Fruit fly (Drosophila melanogaster) whole organism, embryonic: ENCODE measurements around the gene CG14787.
A peak's percentile ranks its signal among the peaks of the same experiment; 100 is the strongest.

Source experiments
- Antp ChIP-seq: fragments of 200-800 bp; sonication (Bioruptor generic); optimal IDR thresholded peaks from 3 replicates; lab custom pipeline; 2016; ENCODE audit warnings: missing biosample characterization, missing genetic modification characterization
- Atf3 ChIP-seq: fragments of 200-800 bp; sonication (Bioruptor generic); optimal IDR thresholded peaks from 3 replicates; lab custom pipeline; 2016; ENCODE audit warnings: missing biosample characterization, missing genetic modification characterization
- Bteb2 ChIP-seq: fragments of 200-800 bp; sonication (Bioruptor generic); optimal IDR thresholded peaks from 2 replicates; lab custom pipeline; 2016; ENCODE audit warnings: missing biosample characterization, missing genetic modification characterization
- CG12299 ChIP-seq: fragments of 200-800 bp; sonication (Bioruptor generic); optimal IDR thresholded peaks from 2 replicates; lab custom pipeline; 2018; ENCODE audit warnings: missing biosample characterization, mild to moderate bottlenecking, missing genetic modification characterization
- CG14014 ChIP-seq: fragments of 200-800 bp; sonication (Bioruptor generic); IDR thresholded peaks from 2 replicates; pipeline ENCODE4 v1.3.6; 2022; ENCODE audit warnings: missing biosample characterization, missing genetic modification characterization
- CG14441 ChIP-seq: fragments of 200-800 bp; sonication (Bioruptor generic); IDR thresholded peaks from 2 replicates; pipeline ENCODE4 v1.3.6; 2022; ENCODE audit warnings: missing biosample characterization, missing genetic modification characterization
- CG1603 ChIP-seq: fragments of 200-800 bp; sonication (Bioruptor generic); optimal IDR thresholded peaks from 2 replicates; lab custom pipeline; 2019; ENCODE audit warnings: missing biosample characterization, mild to moderate bottlenecking, missing genetic modification characterization, moderate library complexity
- CG16779 ChIP-seq: fragments of 200-800 bp; sonication (Bioruptor generic); IDR thresholded peaks from 2 replicates; pipeline ENCODE4 v1.3.6; 2022; ENCODE audit warnings: missing biosample characterization, missing genetic modification characterization
- CG1792 ChIP-seq: fragments of 200-800 bp; sonication (Bioruptor generic); optimal IDR thresholded peaks from 2 replicates; lab custom pipeline; 2016; ENCODE audit warnings: missing biosample characterization, missing genetic modification characterization
- CG2129 ChIP-seq: fragments of 200-800 bp; sonication (Bioruptor generic); IDR thresholded peaks from 2 replicates; pipeline ENCODE4 v1.3.6; 2022; ENCODE audit warnings: missing biosample characterization, missing genetic modification characterization; ENCODE audit not compliant: partially characterized antibody
- CG32532 ChIP-seq: fragments of 200-800 bp; sonication (Bioruptor generic); IDR thresholded peaks from 2 replicates; pipeline ENCODE4 v1.3.6; 2022; ENCODE audit warnings: missing biosample characterization, missing genetic modification characterization
- CG3995 ChIP-seq: fragments of 200-800 bp; sonication (Bioruptor generic); optimal IDR thresholded peaks from 3 replicates; lab custom pipeline; 2016; ENCODE audit warnings: missing biosample characterization, missing genetic modification characterization
- CG4424 ChIP-seq: fragments of 200-800 bp; sonication (Bioruptor generic); optimal IDR thresholded peaks from 3 replicates; lab custom pipeline; 2016; ENCODE audit warnings: missing biosample characterization, missing genetic modification characterization
- CG4617 ChIP-seq: fragments of 200-800 bp; sonication (Bioruptor generic); optimal IDR thresholded peaks from 3 replicates; lab custom pipeline; 2016; ENCODE audit warnings: missing biosample characterization, missing genetic modification characterization, borderline replicate concordance
- CG4820 ChIP-seq: fragments of 200-800 bp; sonication (Bioruptor generic); optimal IDR thresholded peaks from 3 replicates; lab custom pipeline; 2016; ENCODE audit warnings: missing biosample characterization, missing genetic modification characterization
- CG6765 ChIP-seq: fragments of 200-800 bp; sonication (Bioruptor generic); optimal IDR thresholded peaks from 3 replicates; lab custom pipeline; 2017; ENCODE audit warnings: missing biosample characterization, mild to moderate bottlenecking, missing genetic modification characterization
- CG7928 ChIP-seq: fragments of 200-800 bp; sonication (Bioruptor generic); optimal IDR thresholded peaks from 2 replicates; lab custom pipeline; 2017; ENCODE audit warnings: missing biosample characterization, mild to moderate bottlenecking, missing genetic modification characterization
- CG9727 ChIP-seq: fragments of 200-800 bp; sonication (Bioruptor generic); optimal IDR thresholded peaks from 3 replicates; lab custom pipeline; 2017; ENCODE audit warnings: missing biosample characterization, mild to moderate bottlenecking, missing genetic modification characterization
- CTCF ChIP-seq: fragments of 200-800 bp; sonication (Bioruptor generic); optimal IDR thresholded peaks from 2 replicates; lab custom pipeline; 2017; ENCODE audit warnings: missing biosample characterization, mild to moderate bottlenecking, missing genetic modification characterization, moderate library complexity
- D19A ChIP-seq: fragments of 200-800 bp; optimal IDR thresholded peaks from 3 replicates; lab custom pipeline; 2019; ENCODE audit warnings: missing biosample characterization, mild to moderate bottlenecking, missing genetic modification characterization, moderate library complexity
- Doc2 ChIP-seq: fragments of 200-800 bp; sonication (Bioruptor generic); IDR thresholded peaks from 2 replicates; pipeline ENCODE4 v1.3.6; 2022; ENCODE audit warnings: missing biosample characterization, missing genetic modification characterization
- Fer1 ChIP-seq: fragments of 200-800 bp; sonication (Bioruptor generic); optimal IDR thresholded peaks from 2 replicates; lab custom pipeline; 2017; ENCODE audit warnings: missing biosample characterization, mild to moderate bottlenecking, missing genetic modification characterization
- GATAe ChIP-seq: fragments of 200-800 bp; sonication (Bioruptor generic); conservative IDR thresholded peaks from 2 replicates; pipeline ENCODE4 v1.3.6; 2022; ENCODE audit warnings: missing biosample characterization, missing genetic modification characterization
- Hand ChIP-seq: fragments of 200-800 bp; sonication (Bioruptor generic); optimal IDR thresholded peaks from 2 replicates; lab custom pipeline; 2017; ENCODE audit warnings: mild to moderate bottlenecking, missing biosample characterization, missing genetic modification reagents, missing genetic modification characterization
- Hmx ChIP-seq: fragments of 200-800 bp; sonication (Bioruptor generic); optimal IDR thresholded peaks from 2 replicates; lab custom pipeline; 2016; ENCODE audit warnings: missing biosample characterization, missing genetic modification characterization
- MESR4 ChIP-seq: fragments of 200-800 bp; sonication (Bioruptor generic); optimal IDR thresholded peaks from 2 replicates; lab custom pipeline; 2018; ENCODE audit warnings: missing biosample characterization, mild to moderate bottlenecking, missing genetic modification characterization, moderate library complexity
- Vsx1 ChIP-seq: fragments of 200-800 bp; sonication (Bioruptor generic); optimal IDR thresholded peaks from 2 replicates; lab custom pipeline; 2017; ENCODE audit warnings: missing biosample characterization, mild to moderate bottlenecking, missing genetic modification characterization, missing genetic modification reagents
- ab ChIP-seq: fragments of 200-800 bp; sonication (Bioruptor generic); optimal IDR thresholded peaks from 2 replicates; lab custom pipeline; 2016; ENCODE audit warnings: missing biosample characterization, missing genetic modification characterization
- az2 ChIP-seq: fragments of 200-800 bp; sonication (Bioruptor generic); optimal IDR thresholded peaks from 3 replicates; lab custom pipeline; 2016; ENCODE audit warnings: missing biosample characterization, missing genetic modification characterization
- bbx ChIP-seq: fragments of 200-800 bp; sonication (Bioruptor generic); IDR thresholded peaks from 2 replicates; pipeline ENCODE4 v1.3.6; 2022; ENCODE audit warnings: missing biosample characterization, missing genetic modification characterization; ENCODE audit not compliant: partially characterized antibody
- bowl ChIP-seq: fragments of 200-800 bp; sonication (Bioruptor generic); IDR thresholded peaks from 2 replicates; pipeline ENCODE4 v1.3.6; 2022; ENCODE audit warnings: missing biosample characterization, missing genetic modification characterization
- btn ChIP-seq: fragments of 200-800 bp; sonication (Bioruptor generic); optimal IDR thresholded peaks from 2 replicates; lab custom pipeline; 2016; ENCODE audit warnings: missing biosample characterization, missing genetic modification characterization
- chinmo ChIP-seq: fragments of 200-800 bp; sonication (Bioruptor generic); IDR thresholded peaks from 4 replicates; pipeline ENCODE4 v1.3.6; 2022; ENCODE audit warnings: missing biosample characterization, missing genetic modification characterization; ENCODE audit not compliant: partially characterized antibody
- corto ChIP-seq: fragments of 200-800 bp; sonication (Bioruptor generic); optimal IDR thresholded peaks from 2 replicates; lab custom pipeline; 2016; ENCODE audit warnings: missing biosample characterization, mild to moderate bottlenecking, missing genetic modification characterization, moderate library complexity
- disco-r ChIP-seq: fragments of 200-800 bp; sonication (Bioruptor generic); optimal IDR thresholded peaks from 2 replicates; lab custom pipeline; 2016; ENCODE audit warnings: missing biosample characterization, missing genetic modification characterization
- ems ChIP-seq: fragments of 200-800 bp; sonication (Bioruptor generic); optimal IDR thresholded peaks from 3 replicates; lab custom pipeline; 2016; ENCODE audit warnings: missing biosample characterization, missing genetic modification characterization
- en ChIP-seq: fragments of 200-800 bp; sonication (Bioruptor generic); optimal IDR thresholded peaks from 2 replicates; lab custom pipeline; 2016; ENCODE audit warnings: missing biosample characterization, missing genetic modification characterization
- fd64A ChIP-seq: fragments of 200-800 bp; sonication (Bioruptor generic); optimal IDR thresholded peaks from 3 replicates; lab custom pipeline; 2018; ENCODE audit warnings: missing biosample characterization, mild to moderate bottlenecking, missing genetic modification characterization
- fd96Cb ChIP-seq: fragments of 200-800 bp; sonication (Bioruptor generic); optimal IDR thresholded peaks from 2 replicates; lab custom pipeline; 2018; ENCODE audit warnings: missing biosample characterization, mild to moderate bottlenecking, missing genetic modification characterization, moderate library complexity
- gro ChIP-seq: fragments of 200-800 bp; sonication (Bioruptor generic); optimal IDR thresholded peaks from 2 replicates; lab custom pipeline; 2016; ENCODE audit warnings: missing biosample characterization, missing genetic modification characterization
- lbe ChIP-seq: fragments of 200-800 bp; sonication (Bioruptor generic); optimal IDR thresholded peaks from 2 replicates; lab custom pipeline; 2016; ENCODE audit warnings: missing biosample characterization, mild to moderate bottlenecking, missing genetic modification characterization
- maf-S ChIP-seq: fragments of 200-800 bp; sonication (Bioruptor generic); optimal IDR thresholded peaks from 2 replicates; lab custom pipeline; 2016; ENCODE audit warnings: missing biosample characterization, missing genetic modification characterization
- sim ChIP-seq: fragments of 200-800 bp; sonication (Bioruptor generic); IDR thresholded peaks from 2 replicates; pipeline ENCODE4 v1.3.6; 2022; ENCODE audit warnings: missing biosample characterization, missing genetic modification characterization
- sima ChIP-seq: fragments of 200-800 bp; sonication (Bioruptor generic); optimal IDR thresholded peaks from 2 replicates; lab custom pipeline; 2016; ENCODE audit warnings: missing biosample characterization, missing genetic modification characterization
- tin ChIP-seq: fragments of 200-800 bp; sonication (Bioruptor generic); optimal IDR thresholded peaks from 3 replicates; lab custom pipeline; 2016; ENCODE audit warnings: missing biosample characterization, missing genetic modification characterization
- toy ChIP-seq: fragments of 200-800 bp; sonication (Bioruptor generic); IDR thresholded peaks from 2 replicates; pipeline ENCODE4 v1.3.6; 2022; ENCODE audit warnings: missing biosample characterization, missing genetic modification characterization
- tx ChIP-seq: fragments of 200-800 bp; sonication (Bioruptor generic); optimal IDR thresholded peaks from 2 replicates; lab custom pipeline; 2016; ENCODE audit warnings: missing biosample characterization, missing genetic modification characterization
- unpg ChIP-seq: fragments of 200-800 bp; sonication (Bioruptor generic); optimal IDR thresholded peaks from 3 replicates; lab custom pipeline; 2018; ENCODE audit warnings: missing biosample characterization, mild to moderate bottlenecking, missing genetic modification characterization, moderate library complexity
- usp ChIP-seq: fragments of >200 bp; optimal IDR thresholded peaks from 2 replicates; lab custom pipeline; 2017; ENCODE audit warnings: missing biosample characterization, missing genetic modification characterization
- wek ChIP-seq: fragments of 200-800 bp; sonication (Bioruptor generic); optimal IDR thresholded peaks from 3 replicates; lab custom pipeline; 2018; ENCODE audit warnings: missing biosample characterization, mild to moderate bottlenecking, missing genetic modification characterization, moderate library complexity
- wor ChIP-seq: fragments of 200-800 bp; sonication (Bioruptor generic); IDR thresholded peaks from 2 replicates; pipeline ENCODE4 v1.3.6; 2022; ENCODE audit warnings: missing biosample characterization, missing genetic modification characterization
- zfh2 ChIP-seq: fragments of 200-800 bp; sonication (Bioruptor generic); optimal IDR thresholded peaks from 2 replicates; lab custom pipeline; 2016; ENCODE audit warnings: missing biosample characterization, missing genetic modification characterization

The CG14787 gene

DNA sequence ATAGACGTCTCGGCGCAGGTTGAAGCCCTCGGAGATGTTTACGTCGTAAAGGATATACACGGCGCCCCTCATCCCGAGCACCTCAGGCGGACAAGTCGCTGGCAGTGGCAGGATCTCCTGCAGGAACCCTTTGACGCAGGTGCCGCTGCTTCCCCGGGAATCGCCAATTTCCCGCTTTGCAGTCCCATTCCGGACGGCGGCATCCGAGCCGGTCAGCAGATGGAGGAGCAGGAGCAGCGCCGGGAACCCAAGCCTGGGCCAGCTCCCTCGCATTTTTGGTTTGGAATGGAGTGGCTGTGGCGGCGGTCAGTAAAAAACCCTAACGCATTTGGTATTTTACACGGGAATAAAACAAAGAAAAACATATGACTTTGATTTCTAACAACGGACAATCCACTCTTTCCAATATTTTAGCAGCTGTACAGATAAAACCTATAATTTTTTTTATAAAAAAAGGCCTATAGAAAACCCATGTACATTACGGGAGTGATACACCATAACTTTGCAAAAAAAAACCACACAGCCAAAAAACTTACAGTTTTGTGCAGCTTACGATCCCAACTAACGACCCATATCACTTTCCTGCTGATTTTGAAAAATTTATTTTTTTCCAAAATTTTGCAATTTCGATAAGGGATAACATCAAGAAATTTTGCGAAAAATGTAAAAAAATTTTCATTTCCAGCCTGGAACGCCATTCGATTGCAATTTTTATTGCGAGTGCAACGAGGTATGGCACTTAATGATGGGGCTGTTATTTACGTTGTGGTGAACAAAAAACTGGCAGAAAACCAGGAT lies 4.4 kb upstream of the CG14787 start, which contains the start of the genes O-fut2 and CG14777 (continued):
- no peak for TF ChIP-seq CG9727
- TF ChIP-seq chinmo (GFP tag; lab: Robert Waterston, UW) = no peak
- no peak for TF ChIP-seq CG1603
- TF ChIP-seq CG14014 (GFP tag; lab: Robert Waterston, UW) = no peak
- TF ChIP-seq Doc2 (GFP tag; lab: Robert Waterston, UW) = no peak
- no peak for TF ChIP-seq Hmx (GFP tag; lab: Kevin White, UChicago)
- no peak for TF ChIP-seq D19A (tag; lab: Kevin White, UChicago)
- 0 out of 2 replicates have a peak, but pooled peaks have one; percentile 32 for TF ChIP-seq CG14441 (GFP tag; lab: Robert Waterston, UW)
- no peak for TF ChIP-seq CG4617 (GFP tag; lab: Kevin White, UChicago)
- peak; percentile 24 for TF ChIP-seq lbe (GFP tag; lab: Kevin White, UChicago)
- TF ChIP-seq bbx = no peak
- no peak for TF ChIP-seq disco-r (GFP tag; lab: Kevin White, UChicago)
- TF ChIP-seq wor (GFP tag; lab: Robert Waterston, UW) = no peak
- no peak for TF ChIP-seq wek (GFP tag; lab: Kevin White, UChicago)
- peak; percentile 9 for TF ChIP-seq az2
- TF ChIP-seq CG12299 (tag; lab: Kevin White, UChicago) = no peak
- no peak for TF ChIP-seq Antp (GFP tag; lab: Kevin White, UChicago)
- TF ChIP-seq CG2129 (GFP tag; lab: Robert Waterston, UW) = no peak
- TF ChIP-seq CG6765 = no peak
- no peak for TF ChIP-seq maf-S (GFP tag; lab: Kevin White, UChicago)
- no peak for TF ChIP-seq Vsx1 (GFP tag; lab: Kevin White, UChicago)
- no peak for TF ChIP-seq CG4424 (GFP tag; lab: Kevin White, UChicago)
- TF ChIP-seq CG4820 (GFP tag; lab: Kevin White, UChicago) = no peak
- no peak for TF ChIP-seq GATAe (GFP tag; lab: Robert Waterston, UW)
- TF ChIP-seq CG1792 (GFP tag; lab: Kevin White, UChicago) = no peak
- no peak for TF ChIP-seq ab (GFP tag; lab: Kevin White, UChicago)
- no peak for TF ChIP-seq bowl (GFP tag; lab: Robert Waterston, UW)
- TF ChIP-seq btn (GFP tag; lab: Kevin White, UChicago) = no peak
- no peak for TF ChIP-seq en (GFP tag; lab: Kevin White, UChicago)
- TF ChIP-seq CG3995 (GFP tag; lab: Kevin White, UChicago) = no peak
- TF ChIP-seq ems (GFP tag; lab: Kevin White, UChicago) = no peak
- no peak for TF ChIP-seq gro (GFP tag; lab: Kevin White, UChicago)
- TF ChIP-seq usp (GFP tag; lab: Kevin White, UChicago) = no peak
- no peak for TF ChIP-seq unpg (GFP tag; lab: Kevin White, UChicago)
- TF ChIP-seq zfh2 (GFP tag; lab: Kevin White, UChicago) = no peak
- no peak for TF ChIP-seq CG16779 (GFP tag; lab: Robert Waterston, UW)
- no peak for TF ChIP-seq fd64A (GFP tag; lab: Kevin White, UChicago)
- no peak for TF ChIP-seq CTCF (GFP tag; lab: Kevin White, UChicago)
- no peak for TF ChIP-seq corto (GFP tag; lab: Kevin White, UChicago)
- peak; percentile 60 for TF ChIP-seq MESR4
- TF ChIP-seq tin (GFP tag; lab: Kevin White, UChicago) = no peak
- TF ChIP-seq tx (GFP tag; lab: Kevin White, UChicago) = no peak
- TF ChIP-seq Fer1 (GFP tag; lab: Kevin White, UChicago) = no peak
- TF ChIP-seq fd96Cb = no peak
- TF ChIP-seq toy (GFP tag; lab: Robert Waterston, UW) = no peak
- no peak for TF ChIP-seq CG32532 (GFP tag; lab: Robert Waterston, UW)
- no peak for TF ChIP-seq sim (GFP tag; lab: Robert Waterston, UW)
- no peak for TF ChIP-seq Bteb2 (GFP tag; lab: Kevin White, UChicago)
- no peak for TF ChIP-seq sima (GFP tag; lab: Kevin White, UChicago)
- TF ChIP-seq Atf3 (GFP tag; lab: Kevin White, UChicago) = no peak
- TF ChIP-seq CG7928 (GFP tag; lab: Kevin White, UChicago) = no peak
- no peak for TF ChIP-seq Hand (GFP tag; lab: Kevin White, UChicago)
